Worm (Caenorhabditis elegans): ENCODE data around the gene Y55D5A.3.

The Y55D5A.3 gene

ce11 chrIII:2924658-2925057, 50.9 kb downstream of the Y55D5A.3 start, which contains the start of gene R10F2.5:
TSS of gene R10F2.5 (minus strand) at chrIII:2924758.
- no peak for TF ChIP-seq nhr-41 (GFP tag; IDR thresholded peaks at IDR 0.05)
- TF ChIP-seq aly-2 (tag; optimal IDR thresholded peaks at IDR 0.05), result no peak
- no peak for TF ChIP-seq hlh-30 (tag; optimal IDR thresholded peaks at IDR 0.05; ENCODE audit: insufficient read depth)
- TF ChIP-seq cey-2 (tag; optimal IDR thresholded peaks at IDR 0.05; ENCODE audit: borderline replicate concordance, insufficient read depth), result no peak
- TF ChIP-seq zfp-3 (GFP tag; conservative IDR thresholded peaks at IDR 0.05), result no peak
- no peak for TF ChIP-seq dpl-1 (GFP tag; optimal IDR thresholded peaks at IDR 0.05)
- no peak for TF ChIP-seq zag-1 (tag; optimal IDR thresholded peaks at IDR 0.05)
- no peak for TF ChIP-seq madf-5 (GFP tag; IDR thresholded peaks at IDR 0.05)

DNA sequence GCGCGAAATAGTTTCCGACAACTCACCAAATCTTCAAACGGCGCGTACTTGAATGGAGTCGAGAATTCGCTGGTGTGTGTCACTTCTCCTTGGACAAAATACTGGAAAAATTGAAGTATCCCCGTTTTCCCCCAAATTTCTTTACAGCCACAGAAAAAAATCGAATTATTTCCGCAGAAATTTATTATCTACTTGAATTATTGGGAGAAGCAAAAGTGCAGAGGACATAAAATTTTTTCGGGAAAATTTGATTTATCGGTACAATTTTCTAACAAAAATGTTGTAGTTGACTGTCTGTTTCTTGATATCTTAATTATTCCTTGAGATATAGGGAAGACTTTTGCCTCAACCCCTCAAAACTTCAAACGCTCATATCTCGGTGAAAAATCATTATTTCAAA, 52.6 kb downstream of the Y55D5A.3 start, which contains the start of gene R10F2.4:
Gene R10F2.4, minus strand, starts transcription at position 101 of the 400 bp plus-strand sequence.
- TF ChIP-seq mxl-2 (GFP tag; conservative IDR thresholded peaks at IDR 0.05) (no peak), unc-130 (GFP tag; optimal IDR thresholded peaks at IDR 0.05) (no peak), ztf-11 (tag; optimal IDR thresholded peaks at IDR 0.05) (no peak), ctbp-1 (GFP tag; IDR thresholded peaks at IDR 0.05) (no peak), hlh-30 (tag; optimal IDR thresholded peaks at IDR 0.05; ENCODE audit: insufficient read depth) (no peak), lin-15B (tag; optimal IDR thresholded peaks at IDR 0.05) (no peak), pha-4 (GFP tag; IDR thresholded peaks at IDR 0.05) (no peak), pha-4 (tag; optimal IDR thresholded peaks at IDR 0.05) (no peak), set-16 (GFP tag; IDR thresholded peaks at IDR 0.05) (no peak), dmd-9 (GFP tag; IDR thresholded peaks at IDR 0.05) (no peak), T26A8.4 (GFP tag; IDR thresholded peaks at IDR 0.05) (no peak), daf-12 (tag; optimal IDR thresholded peaks at IDR 0.05) (no peak), saeg-2 (GFP tag; IDR thresholded peaks at IDR 0.05) (no peak), nhr-76 (tag; optimal IDR thresholded peaks at IDR 0.05) (no peak), F44E2.7 (GFP tag; IDR thresholded peaks at IDR 0.05) (no peak), dve-1 (tag; optimal IDR thresholded peaks at IDR 0.05; ENCODE audit: insufficient read depth) (no peak), F10B5.3 (tag; optimal IDR thresholded peaks at IDR 0.05) (no peak), aha-1 (tag) (no peak), dpl-1 (GFP tag; optimal IDR thresholded peaks at IDR 0.05) (no peak)

DNA sequence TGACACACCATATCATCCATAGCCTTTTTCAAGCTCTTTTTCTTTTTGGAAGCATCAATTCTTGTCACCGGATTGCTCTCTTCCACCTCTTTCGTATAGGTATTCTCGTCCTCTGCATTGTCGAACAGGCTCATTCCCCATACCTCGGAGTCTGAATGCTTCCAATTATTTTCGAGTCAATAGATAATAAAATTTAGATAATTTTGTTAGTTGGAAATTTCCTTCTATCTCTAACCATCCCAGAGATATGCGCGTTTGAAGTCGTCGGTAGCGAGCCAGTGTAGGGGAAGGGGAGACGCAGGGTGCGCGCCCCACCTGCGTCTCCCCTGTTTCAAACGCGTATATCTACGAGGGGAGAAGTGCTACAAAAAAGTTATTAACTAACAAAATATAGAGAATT, 54.7 kb downstream of the Y55D5A.3 start:
- TF ChIP-seq ces-1 (GFP tag; optimal IDR thresholded peaks at IDR 0.05), result peak; percentile 61
- TF ChIP-seq snpc-1.2 (GFP tag; IDR thresholded peaks at IDR 0.05), result no peak

ce11 chrIII:2920281-2920680, 55.3 kb downstream of the Y55D5A.3 start:
- TF ChIP-seq nhr-77 (tag; optimal IDR thresholded peaks at IDR 0.05) (no peak), T20F7.1 (GFP tag; optimal IDR thresholded peaks at IDR 0.05) (no peak), nhr-42 (GFP tag; IDR thresholded peaks at IDR 0.05) (no peak), ZK546.5 (tag; optimal IDR thresholded peaks at IDR 0.05) (no peak), dmd-6 (GFP tag; IDR thresholded peaks at IDR 0.05) (no peak), pqm-1 (tag; optimal IDR thresholded peaks at IDR 0.05) (no peak), lin-15B (tag; optimal IDR thresholded peaks at IDR 0.05) (no peak), zip-11 (GFP tag; IDR thresholded peaks at IDR 0.05) (no peak), Y48G9A.11 (GFP tag; IDR thresholded peaks at IDR 0.05) (no peak), spr-1 (tag; optimal IDR thresholded peaks at IDR 0.05) (no peak), hmg-1.1 (GFP tag; IDR thresholded peaks at IDR 0.05) (no peak), attf-4 (tag; optimal IDR thresholded peaks at IDR 0.05) (no peak), lin-39 (tag; optimal IDR thresholded peaks at IDR 0.05) (no peak), nhr-10 (tag; optimal IDR thresholded peaks at IDR 0.05) (no peak), snpc-1.2 (GFP tag; IDR thresholded peaks at IDR 0.05) (no peak), snpc-4 (tag; optimal IDR thresholded peaks at IDR 0.05) (no peak), F37D6.2 (tag; optimal IDR thresholded peaks at IDR 0.05) (no peak), set-16 (GFP tag; IDR thresholded peaks at IDR 0.05) (no peak), fkh-10 (GFP tag; optimal IDR thresholded peaks at IDR 0.05) (no peak)

Data from whole organism, L4 larva.